Worm (Caenorhabditis elegans) whole organism, early embryonic: Measurements from ENCODE around the gene Y105C5B.17.

Source experiments
- ama-1 ChIP-seq: fragments of 150-350 bp; optimal IDR thresholded peaks from 2 replicates; lab custom pipeline; 2014
- ceh-36 ChIP-seq: sonication (generic microtip); optimal IDR thresholded peaks from 2 replicates; lab custom pipeline; 2016; ENCODE audit warnings: missing genetic modification characterization, inconsistent platforms, missing compliant biosample characterization
- ets-7 ChIP-seq: sonication (generic microtip); optimal IDR thresholded peaks from 2 replicates; lab custom pipeline; 2016; ENCODE audit warnings: missing genotype, missing genetic modification characterization, missing compliant biosample characterization
- flt-1 ChIP-seq: fragments of 200-800 bp; sonication (Bioruptor generic); IDR thresholded peaks from 2 replicates; pipeline ENCODE4 v1.3.6; 2022; ENCODE audit warnings: missing genetic modification characterization, missing compliant biosample characterization
- hmg-4 ChIP-seq: fragments of 200-800 bp; sonication (Bioruptor generic); optimal IDR thresholded peaks from 2 replicates; lab custom pipeline; 2018; ENCODE audit warnings: mild to moderate bottlenecking, missing genetic modification characterization, missing compliant biosample characterization
- pes-1 ChIP-seq: fragments of 200-800 bp; sonication (Bioruptor generic); IDR thresholded peaks from 2 replicates; pipeline ENCODE4 v1.3.6; 2022; ENCODE audit warnings: missing genetic modification reagents, missing genetic modification characterization, missing compliant biosample characterization
- tbx-11 ChIP-seq: fragments of 200-800 bp; sonication (Bioruptor generic); IDR thresholded peaks from 2 replicates; pipeline ENCODE4 v1.3.6; 2022; ENCODE audit warnings: missing genetic modification characterization, missing compliant biosample characterization
- tbx-37 ChIP-seq: fragments of 200-800 bp; sonication (Bioruptor generic); conservative IDR thresholded peaks from 2 replicates; pipeline ENCODE4 v1.3.6; 2022; ENCODE audit warnings: missing genetic modification reagents, missing genetic modification characterization, missing compliant biosample characterization
- tra-4 ChIP-seq: sonication (generic microtip); optimal IDR thresholded peaks from 2 replicates; lab custom pipeline; 2017; ENCODE audit warnings: missing genetic modification characterization, missing compliant biosample characterization

ce11 chrIV:15941403-15941802 is 21.5 kb upstream of the Y105C5B.17 start, which contains the start of gene Y105C5B.11:
- TF ChIP-seq tbx-11 (GFP tag; lab: Robert Waterston, UW): no peak
- TF ChIP-seq flt-1 (GFP tag; lab: Robert Waterston, UW): no peak
- TF ChIP-seq pes-1: no peak
- no peak for TF ChIP-seq tbx-37 (GFP tag; lab: Robert Waterston, UW)
- TF ChIP-seq ama-1 (lab: Kevin White, UChicago): no peak
- no peak for TF ChIP-seq hmg-4 (GFP tag; lab: Kevin White, UChicago)
- TF ChIP-seq ets-7 (tag; lab: Kevin White, UChicago): no peak
- TF ChIP-seq ceh-36 (tag; lab: Kevin White, UChicago): no peak
- TF ChIP-seq tra-4: no peak
